Worm (Caenorhabditis elegans) whole organism, L2 larva: ENCODE results near the gene F44G4.5.

Experiments used
- C34F6.9 ChIP-seq: fragments of 150-350 bp; optimal IDR thresholded peaks from 2 replicates; lab custom pipeline; 2014; ENCODE audit warnings: missing biosample characterization, missing genetic modification characterization
- F13H6.1 ChIP-seq: sonication (generic microtip); optimal IDR thresholded peaks from 2 replicates; lab custom pipeline; 2016; ENCODE audit warnings: missing genetic modification characterization, missing compliant biosample characterization
- R02D3.7 ChIP-seq: fragments of 150-350 bp; optimal IDR thresholded peaks from 2 replicates; lab custom pipeline; 2014; ENCODE audit warnings: missing biosample characterization, missing genetic modification characterization
- Y55F3AM.14 ChIP-seq: fragments of 200-800 bp; sonication (Bioruptor generic); optimal IDR thresholded peaks from 2 replicates; lab custom pipeline; 2018; ENCODE audit warnings: mild to moderate bottlenecking, missing genetic modification characterization, missing compliant biosample characterization
- ZK546.5 ChIP-seq: sonication (generic microtip); optimal IDR thresholded peaks from 2 replicates; lab custom pipeline; 2017; ENCODE audit warnings: missing biosample characterization, missing genetic modification characterization
- aly-2 ChIP-seq: fragments of 150-350 bp; optimal IDR thresholded peaks from 2 replicates; lab custom pipeline; 2014; ENCODE audit warnings: missing biosample characterization, missing genetic modification characterization
- ama-1 ChIP-seq: fragments of 150-350 bp; optimal IDR thresholded peaks from 2 replicates; lab custom pipeline; 2018; ENCODE audit warnings: inconsistent platforms
- blmp-1 ChIP-seq: sonication (generic microtip); optimal IDR thresholded peaks from 2 replicates; lab custom pipeline; 2017; ENCODE audit warnings: missing genetic modification characterization, mild to moderate bottlenecking, missing compliant biosample characterization, antibody characterized with exemption, moderate library complexity; ENCODE audit not compliant: insufficient read depth
- ceh-16 ChIP-seq: fragments of 150-350 bp; optimal IDR thresholded peaks from 2 replicates; lab custom pipeline; 2014; ENCODE audit warnings: missing biosample characterization, missing genetic modification characterization
- dmd-4 ChIP-seq: sonication (generic microtip); optimal IDR thresholded peaks from 2 replicates; lab custom pipeline; 2017; ENCODE audit warnings: missing biosample characterization, missing genetic modification characterization
- egl-27 ChIP-seq: sonication (generic microtip); optimal IDR thresholded peaks from 3 replicates; lab custom pipeline; 2017; ENCODE audit warnings: missing biosample characterization, missing genetic modification reagents, missing genetic modification characterization
- fos-1 ChIP-seq: fragments of 150-350 bp; optimal IDR thresholded peaks from 2 replicates; lab custom pipeline; 2014; ENCODE audit warnings: missing biosample characterization, missing genetic modification characterization
- lin-11 ChIP-seq: fragments of 150-350 bp; sonication (generic microtip); optimal IDR thresholded peaks from 2 replicates; lab custom pipeline; 2014; ENCODE audit warnings: missing biosample characterization, missing genetic modification characterization, inconsistent platforms, mixed read lengths
- lin-13 ChIP-seq: fragments of 150-350 bp; optimal IDR thresholded peaks from 2 replicates; lab custom pipeline; 2014; ENCODE audit warnings: missing biosample characterization, missing genetic modification reagents, missing genetic modification characterization
- lin-39 ChIP-seq: fragments of 150-350 bp; optimal IDR thresholded peaks from 2 replicates; lab custom pipeline; 2014; ENCODE audit warnings: missing biosample characterization, missing genetic modification reagents, missing genetic modification characterization
- lsy-2 ChIP-seq, 2 experiments: fragments of 150-350 bp in 1 of 2; sonication (generic microtip) in 1 of 2; optimal IDR thresholded peaks; 2 replicates each; lab custom pipeline; 2014 to 2017; ENCODE audit warnings: missing biosample characterization in 2 of 2, missing genetic modification characterization in 2 of 2
- mab-5 ChIP-seq: fragments of 150-350 bp; optimal IDR thresholded peaks from 2 replicates; lab custom pipeline; 2014; ENCODE audit warnings: missing biosample characterization, missing genetic modification characterization
- mdl-1 ChIP-seq, 2 experiments: fragments of 150-350 bp in 1 of 2; sonication (generic microtip) in 1 of 2; optimal IDR thresholded peaks; 2 replicates each; lab custom pipeline; 2017; ENCODE audit warnings: missing biosample characterization in 2 of 2, missing genetic modification characterization in 2 of 2
- nhr-11 ChIP-seq: fragments of 150-350 bp; optimal IDR thresholded peaks from 2 replicates; lab custom pipeline; 2014; ENCODE audit warnings: missing biosample characterization, missing genetic modification characterization
- nhr-12 ChIP-seq: fragments of 150-350 bp; optimal IDR thresholded peaks from 2 replicates; lab custom pipeline; 2014; ENCODE audit warnings: missing biosample characterization, missing genetic modification characterization
- nhr-21 ChIP-seq: fragments of 150-350 bp; optimal IDR thresholded peaks from 2 replicates; lab custom pipeline; 2014; ENCODE audit warnings: missing biosample characterization, missing genetic modification characterization
- nhr-23 ChIP-seq: fragments of 150-350 bp; optimal IDR thresholded peaks from 2 replicates; lab custom pipeline; 2014; ENCODE audit warnings: missing biosample characterization, missing genetic modification reagents, missing genetic modification characterization
- nhr-237 ChIP-seq: fragments of 150-350 bp; optimal IDR thresholded peaks from 2 replicates; lab custom pipeline; 2014; ENCODE audit warnings: missing biosample characterization, missing genetic modification characterization
- nhr-25 ChIP-seq: fragments of 150-350 bp; sonication (generic microtip); optimal IDR thresholded peaks from 3 replicates; lab custom pipeline; 2014; ENCODE audit warnings: missing biosample characterization, missing genetic modification characterization
- nhr-77 ChIP-seq: fragments of 150-350 bp; optimal IDR thresholded peaks from 2 replicates; lab custom pipeline; 2014; ENCODE audit warnings: missing biosample characterization, missing genetic modification characterization
- peb-1 ChIP-seq: fragments of 150-350 bp; optimal IDR thresholded peaks from 2 replicates; lab custom pipeline; 2014; ENCODE audit warnings: missing biosample characterization, missing genetic modification characterization
- sma-9 ChIP-seq, 2 experiments: fragments of 150-350 bp in 1 of 2; sonication (generic microtip) in 1 of 2; optimal IDR thresholded peaks; 2 replicates each; lab custom pipeline; 2014 to 2016; ENCODE audit warnings: missing genetic modification characterization in 2 of 2, mild to moderate bottlenecking in 1 of 2, missing biosample characterization in 1 of 2, missing compliant biosample characterization in 1 of 2, missing genetic modification reagents in 1 of 2, moderate library complexity in 1 of 2
- snpc-4 ChIP-seq: fragments of 150-350 bp; optimal IDR thresholded peaks from 2 replicates; lab custom pipeline; 2014; ENCODE audit warnings: missing biosample characterization, missing genetic modification characterization
- unc-55 ChIP-seq: fragments of 150-350 bp; sonication (generic microtip); optimal IDR thresholded peaks from 3 replicates; lab custom pipeline; 2014; ENCODE audit warnings: missing biosample characterization, missing genetic modification reagents, missing genetic modification characterization
- zag-1 ChIP-seq: fragments of 150-350 bp; optimal IDR thresholded peaks from 2 replicates; lab custom pipeline; 2014; ENCODE audit warnings: missing biosample characterization, missing genetic modification characterization
- ztf-1 ChIP-seq: fragments of 200-800 bp; sonication (Bioruptor generic); conservative IDR thresholded peaks from 2 replicates; pipeline ENCODE4 v1.3.6; 2022; ENCODE audit warnings: missing genetic modification characterization, missing compliant biosample characterization
- ztf-11 ChIP-seq: sonication (generic microtip); optimal IDR thresholded peaks from 2 replicates; lab custom pipeline; 2017; ENCODE audit warnings: missing biosample characterization, missing genetic modification characterization

F44G4.5 gene

ce11 chrII:8996064-8996463 is 4.2 kb downstream of the F44G4.5 start, which contains the start of gene ndub-2:
ndub-2 (plus strand) TSS chrII:8996364.
- TF ChIP-seq C34F6.9 (tag; lab: Kevin White, UChicago) (no peak), nhr-11 (no peak), egl-27 (tag; lab: Kevin White, UChicago) (no peak), nhr-12 (tag; lab: Kevin White, UChicago) (no peak), mab-5 (tag; lab: Kevin White, UChicago) (no peak), nhr-21 (no peak), F13H6.1 (tag; lab: Kevin White, UChicago) (no peak), ztf-1 (no peak), peb-1 (tag; lab: Kevin White, UChicago) (no peak)

- no peak for TF ChIP-seq Y55F3AM.14 (GFP tag; lab: Kevin White, UChicago)
- TF ChIP-seq sma-9 (GFP tag; optimal IDR thresholded peaks at IDR 0.05; lab: Kevin White, UChicago), result no peak
- no peak for TF ChIP-seq sma-9 (tag; optimal IDR thresholded peaks at IDR 0.05; lab: Kevin White, UChicago)
- no peak for TF ChIP-seq zag-1 (tag; lab: Kevin White, UChicago)
- TF ChIP-seq lin-13 (GFP tag; lab: Kevin White, UChicago), result no peak
- no peak for TF ChIP-seq R02D3.7 (tag; lab: Kevin White, UChicago)
- TF ChIP-seq mdl-1 (tag; optimal IDR thresholded peaks at IDR 0.05; lab: Kevin White, UChicago), result no peak
- no peak for TF ChIP-seq nhr-237
- TF ChIP-seq ceh-16 (tag; lab: Kevin White, UChicago), result no peak
- TF ChIP-seq dmd-4 (tag; lab: Kevin White, UChicago), result no peak
- TF ChIP-seq unc-55 (GFP tag; lab: Kevin White, UChicago), result no peak
- TF ChIP-seq aly-2 (tag; lab: Kevin White, UChicago), result no peak
Measured at ce11 chrII:8994336-8994735, 5.9 kb downstream of the F44G4.5 start, which contains the start of gene F44G4.1. F44G4.1 (plus strand) TSS chrII:8994636.

DNA sequence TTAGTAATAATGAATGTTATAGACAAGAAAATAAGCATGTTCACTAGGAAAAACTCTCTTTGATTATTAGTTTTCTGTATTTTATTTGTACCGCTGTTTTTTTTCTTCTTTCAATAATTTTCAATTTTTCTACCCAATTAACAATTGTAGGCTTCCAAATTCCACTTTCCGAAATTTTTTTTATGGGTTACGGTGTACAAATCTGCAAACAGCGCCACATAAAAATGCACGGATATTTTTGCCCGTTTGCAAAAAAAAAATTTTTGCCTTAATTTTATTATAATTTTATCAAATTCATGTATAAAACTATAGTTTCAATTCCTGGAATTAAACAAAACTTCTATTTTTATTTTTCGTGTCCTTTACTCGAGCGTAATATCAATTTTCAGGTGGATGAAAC is 7.5 kb downstream of the F44G4.5 start, which contains the start of gene ooc-5:
Gene ooc-5, plus strand, starts transcription at position 381 of the 400 bp plus-strand sequence.
- TF ChIP-seq sma-9 (GFP tag; optimal IDR thresholded peaks at IDR 0.05; lab: Kevin White, UChicago) (no peak), sma-9 (tag; optimal IDR thresholded peaks at IDR 0.05; lab: Kevin White, UChicago) (no peak), unc-55 (GFP tag; lab: Kevin White, UChicago) (peak; percentile 52), lsy-2 (tag; optimal IDR thresholded peaks at IDR 0.05; lab: Kevin White, UChicago) (peak; percentile 33 to 96), C34F6.9 (tag; lab: Kevin White, UChicago) (peak; percentile 18)

DNA sequence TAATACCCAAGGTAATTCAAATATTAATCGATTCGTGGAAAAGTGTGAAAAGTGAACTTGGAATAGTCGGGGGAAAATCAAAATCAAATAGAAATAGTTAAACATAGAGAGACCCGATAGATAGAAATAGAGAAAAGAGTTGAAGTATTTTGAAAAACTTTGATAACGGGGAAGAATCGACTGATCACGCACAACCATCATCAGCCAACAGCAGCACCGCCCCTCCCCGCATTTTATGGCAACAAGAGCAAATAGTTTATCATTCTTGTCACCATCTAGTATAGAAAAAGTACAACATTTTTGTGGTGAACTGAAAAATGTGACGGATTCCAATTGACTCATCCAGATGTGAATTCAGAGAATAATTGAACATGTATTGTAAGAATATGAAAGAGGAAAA is 8.6 kb downstream of the F44G4.5 start:
- TF ChIP-seq fos-1 (peak; percentile 91), zag-1 (tag; lab: Kevin White, UChicago) (no peak)

DNA sequence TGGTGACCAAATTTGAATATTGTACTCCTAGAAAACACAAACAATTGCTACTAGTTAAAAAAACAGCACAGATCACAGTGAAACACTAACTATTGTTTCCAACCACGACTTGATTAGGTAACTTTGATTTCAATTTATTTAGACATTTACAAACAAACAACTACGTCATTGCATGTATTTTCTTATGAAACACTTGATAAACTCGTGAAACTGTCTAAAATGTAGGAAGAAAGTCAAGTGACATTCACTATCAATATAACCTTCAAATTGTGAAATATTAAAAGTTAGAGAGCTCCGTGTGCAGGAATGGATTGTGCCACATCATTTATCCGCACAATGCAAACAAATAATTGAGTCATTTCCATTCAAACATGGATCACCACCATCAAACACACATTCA is 10.0 kb downstream of the F44G4.5 start:
- TF ChIP-seq mab-5 (tag; lab: Kevin White, UChicago) (no peak), lin-39 (tag; lab: Kevin White, UChicago) (no peak), nhr-11 (no peak), fos-1 (no peak), aly-2 (tag; lab: Kevin White, UChicago) (no peak), snpc-4 (tag; lab: Kevin White, UChicago) (no peak), nhr-23 (tag; lab: Kevin White, UChicago) (no peak), ama-1 (lab: Kevin White, UChicago) (no peak), nhr-25 (tag; lab: Kevin White, UChicago) (no peak), ztf-11 (tag; lab: Kevin White, UChicago) (no peak), unc-55 (GFP tag; lab: Kevin White, UChicago) (no peak), lsy-2 (tag; optimal IDR thresholded peaks at IDR 0.05; lab: Kevin White, UChicago) (no peak), lin-11 (tag; lab: Kevin White, UChicago) (no peak), lin-13 (GFP tag; lab: Kevin White, UChicago) (no peak), peb-1 (tag; lab: Kevin White, UChicago) (no peak), blmp-1 (tag; lab: Kevin White, UChicago) (no peak)

- TF ChIP-seq nhr-77 (no peak), ZK546.5 (tag; lab: Kevin White, UChicago) (no peak)
Measured at ce11 chrII:8989444-8989843, 10.8 kb downstream of the F44G4.5 start, which contains the start of gene C18E9.9. C18E9.9 (minus strand) TSS chrII:8989544.
